Comparison of ENCODE assay signal across 6 worm cellular contexts in the genomic region with DNA sequence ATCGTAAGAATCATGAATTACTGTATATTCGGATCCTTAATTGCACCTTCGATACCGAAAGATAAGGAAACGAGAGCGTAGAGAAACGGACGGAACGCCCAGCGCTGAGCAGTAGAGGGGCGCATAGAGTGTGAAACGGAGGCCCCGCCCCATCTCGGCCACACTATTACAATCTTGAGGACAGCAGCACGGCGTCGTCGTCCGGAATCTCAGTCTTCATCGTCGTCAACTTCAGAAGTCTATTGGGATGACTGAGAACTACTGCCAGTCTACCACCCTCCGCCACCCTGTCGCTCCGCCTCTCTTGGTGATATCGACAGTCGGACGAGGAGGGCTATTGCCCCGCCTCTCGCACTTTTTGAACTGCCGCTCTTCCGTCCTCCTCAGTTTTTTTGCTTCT.
A peak's percentile ranks its signal among the peaks of the same experiment; 100 is the strongest.
TF ChIP-seq lines count a peak whose summit lies in the region.

No protein-coding gene starts in this region.

TF ChIP-seq in whole organism, L3 larva, 47 proteins besides CTCF, POLR2A, EP300 and RAD21 (continues in another document):
- TF ChIP-seq fkh-10 (GFP tag; optimal IDR thresholded peaks at IDR 0.05; lab: Kevin White, UChicago) (no peak), daf-12 (tag; optimal IDR thresholded peaks at IDR 0.05; lab: Kevin White, UChicago) (no peak), nhr-76 (tag; optimal IDR thresholded peaks at IDR 0.05; lab: Kevin White, UChicago) (no peak), nhr-23 (tag; optimal IDR thresholded peaks at IDR 0.05; lab: Kevin White, UChicago) (no peak), pqm-1 (tag; optimal IDR thresholded peaks at IDR 0.05; lab: Kevin White, UChicago) (no peak), lin-39 (tag; optimal IDR thresholded peaks at IDR 0.05; lab: Kevin White, UChicago) (peak; percentile 1), lsy-12 (tag; optimal IDR thresholded peaks at IDR 0.05; lab: Kevin White, UChicago) (no peak), elt-1 (tag; optimal IDR thresholded peaks at IDR 0.05; lab: Kevin White, UChicago) (no peak), nhr-25 (tag; optimal IDR thresholded peaks at IDR 0.05; lab: Kevin White, UChicago) (no peak), lin-15B (tag; optimal IDR thresholded peaks at IDR 0.05; lab: Kevin White, UChicago) (no peak), jun-1 (tag; optimal IDR thresholded peaks at IDR 0.05; lab: Kevin White, UChicago) (no peak), ama-1 (optimal IDR thresholded peaks at IDR 0.05; lab: Kevin White, UChicago) (peak; percentile 29), egl-5 (tag; optimal IDR thresholded peaks at IDR 0.05; lab: Kevin White, UChicago) (no peak), nhr-237 (tag; optimal IDR thresholded peaks at IDR 0.05; lab: Kevin White, UChicago) (no peak), ZK546.5 (tag; optimal IDR thresholded peaks at IDR 0.05; lab: Kevin White, UChicago) (no peak)

TF ChIP-seq in whole organism, L4 larva, 104 proteins besides CTCF, POLR2A, EP300 and RAD21 (continues in another document):
- TF ChIP-seq hmg-1.1 (GFP tag; IDR thresholded peaks at IDR 0.05; lab: Robert Waterston, UW) = 0 out of 2 replicates have a peak, but pooled peaks have one; percentile 18
- no peak for TF ChIP-seq unc-130 (GFP tag; optimal IDR thresholded peaks at IDR 0.05; lab: Kevin White, UChicago)
- no peak for TF ChIP-seq nhr-6 (tag; optimal IDR thresholded peaks at IDR 0.05; lab: Kevin White, UChicago)
- no peak for TF ChIP-seq daf-12 (tag; optimal IDR thresholded peaks at IDR 0.05; lab: Kevin White, UChicago)
- no peak for TF ChIP-seq lin-13 (GFP tag; optimal IDR thresholded peaks at IDR 0.05; lab: Kevin White, UChicago)
- TF ChIP-seq egl-27 (tag; optimal IDR thresholded peaks at IDR 0.05; lab: Kevin White, UChicago) = no peak
- 0 out of 2 replicates have a peak, but pooled peaks have one; percentile 7 for TF ChIP-seq ctbp-1 (GFP tag; IDR thresholded peaks at IDR 0.05; lab: Robert Waterston, UW)
- TF ChIP-seq mdt-29 (GFP tag; IDR thresholded peaks at IDR 0.05; lab: Robert Waterston, UW) = peak; percentile 15; the same call in 1 of the 2 replicates
- no peak for TF ChIP-seq attf-4 (tag; optimal IDR thresholded peaks at IDR 0.05; lab: Kevin White, UChicago)
- no peak for TF ChIP-seq T20F7.1 (GFP tag; optimal IDR thresholded peaks at IDR 0.05; lab: Kevin White, UChicago)
- TF ChIP-seq D1046.2 (GFP tag; IDR thresholded peaks at IDR 0.05; lab: Robert Waterston, UW) = no peak
- TF ChIP-seq egl-43 (GFP tag; IDR thresholded peaks at IDR 0.05; lab: Robert Waterston, UW) = peak; percentile 53
- TF ChIP-seq set-16 (GFP tag; IDR thresholded peaks at IDR 0.05; lab: Robert Waterston, UW) = peak; percentile 62; the same call in 1 of the 2 replicates
- TF ChIP-seq arid-1 (GFP tag; conservative IDR thresholded peaks at IDR 0.05; lab: Robert Waterston, UW) = no peak

TF ChIP-seq in whole organism, early embryonic, 17 proteins besides CTCF, POLR2A, EP300 and RAD21:
- TF ChIP-seq scrt-1 (GFP tag; IDR thresholded peaks at IDR 0.05; lab: Robert Waterston, UW) (no peak; the same call in 1 of the 2 replicates), hmbx-1 (tag; optimal IDR thresholded peaks at IDR 0.05; lab: Kevin White, UChicago) (no peak), sea-1 (GFP tag; conservative IDR thresholded peaks at IDR 0.05; lab: Robert Waterston, UW) (0 out of 2 replicates have a peak, but pooled peaks have one; percentile 36)

TF ChIP-seq in whole organism, midembryonic, 9 proteins besides CTCF, POLR2A, EP300 and RAD21:
- 0 out of 2 replicates have a peak, but pooled peaks have one; percentile 59 for TF ChIP-seq tab-1 (GFP tag; IDR thresholded peaks at IDR 0.05; lab: Robert Waterston, UW)
- no peak for TF ChIP-seq ztf-23 (GFP tag; IDR thresholded peaks at IDR 0.05; lab: Robert Waterston, UW)

TF ChIP-seq in whole organism, mixed stage, embryonic, 35 proteins besides CTCF, POLR2A, EP300 and RAD21:
- no peak for TF ChIP-seq ces-1 (GFP tag; optimal IDR thresholded peaks at IDR 0.05; lab: Kevin White, UChicago)
- no peak for TF ChIP-seq unc-120 (tag; optimal IDR thresholded peaks at IDR 0.05; lab: Kevin White, UChicago; ENCODE audit: poor library complexity, severe bottlenecking)
- TF ChIP-seq ham-2 (GFP tag; optimal IDR thresholded peaks at IDR 0.05; lab: Kevin White, UChicago) = no peak
- no peak for TF ChIP-seq bed-3 (GFP tag; optimal IDR thresholded peaks at IDR 0.05; lab: Kevin White, UChicago)
- TF ChIP-seq M03D4.4 (tag; optimal IDR thresholded peaks at IDR 0.05; lab: Kevin White, UChicago) = peak; percentile 19
- TF ChIP-seq ztf-11 (tag; optimal IDR thresholded peaks at IDR 0.05; lab: Kevin White, UChicago) = no peak
- TF ChIP-seq zip-8 (tag; optimal IDR thresholded peaks at IDR 0.05; lab: Kevin White, UChicago) = no peak
- no peak for TF ChIP-seq lsy-2 (tag; optimal IDR thresholded peaks at IDR 0.05; lab: Kevin White, UChicago)

TF ChIP-seq in whole organism, young adult, 124 proteins besides CTCF, POLR2A, EP300 and RAD21:
- TF ChIP-seq hmg-20 (GFP tag; IDR thresholded peaks at IDR 0.05; lab: Robert Waterston, UW) (no peak), attf-5 (GFP tag; optimal IDR thresholded peaks at IDR 0.05; lab: Kevin White, UChicago) (no peak), atf-7 (tag; optimal IDR thresholded peaks at IDR 0.05; lab: Kevin White, UChicago) (no peak), zfh-2 (GFP tag; conservative IDR thresholded peaks at IDR 0.05; lab: Robert Waterston, UW) (peak; percentile 63; the same call in 1 of the 2 replicates), F37B4.10 (GFP tag; IDR thresholded peaks at IDR 0.05; lab: Robert Waterston, UW) (no peak), bed-1 (GFP tag; IDR thresholded peaks at IDR 0.05; lab: Robert Waterston, UW) (0 out of 2 replicates have a peak, but pooled peaks have one; percentile 60), nhr-90 (tag; optimal IDR thresholded peaks at IDR 0.05; lab: Kevin White, UChicago) (no peak), bed-2 (GFP tag; IDR thresholded peaks at IDR 0.05; lab: Robert Waterston, UW) (no peak), ceh-58 (GFP tag; IDR thresholded peaks at IDR 0.05; lab: Robert Waterston, UW) (no peak), mcd-1 (GFP tag; IDR thresholded peaks at IDR 0.05; lab: Robert Waterston, UW) (peak; percentile 22; the same call in 1 of the 2 replicates), F33H1.4 (GFP tag; IDR thresholded peaks at IDR 0.05; lab: Robert Waterston, UW) (0 out of 2 replicates have a peak, but pooled peaks have one; percentile 12), aptf-3 (GFP tag; IDR thresholded peaks at IDR 0.05; lab: Robert Waterston, UW) (no peak), lir-1 (GFP tag; conservative IDR thresholded peaks at IDR 0.05; lab: Robert Waterston, UW) (no peak), snpc-1.3 (tag; optimal IDR thresholded peaks at IDR 0.05; lab: Kevin White, UChicago; ENCODE audit: insufficient read depth) (no peak), C06A6.2 (GFP tag; conservative IDR thresholded peaks at IDR 0.05; lab: Robert Waterston, UW) (no peak)
TF ChIP-seq in whole organism, young adult: peak in this region for 4.
